Fruit fly (Drosophila melanogaster): ENCODE results near the gene Ssadh.

The Ssadh gene

DNA sequence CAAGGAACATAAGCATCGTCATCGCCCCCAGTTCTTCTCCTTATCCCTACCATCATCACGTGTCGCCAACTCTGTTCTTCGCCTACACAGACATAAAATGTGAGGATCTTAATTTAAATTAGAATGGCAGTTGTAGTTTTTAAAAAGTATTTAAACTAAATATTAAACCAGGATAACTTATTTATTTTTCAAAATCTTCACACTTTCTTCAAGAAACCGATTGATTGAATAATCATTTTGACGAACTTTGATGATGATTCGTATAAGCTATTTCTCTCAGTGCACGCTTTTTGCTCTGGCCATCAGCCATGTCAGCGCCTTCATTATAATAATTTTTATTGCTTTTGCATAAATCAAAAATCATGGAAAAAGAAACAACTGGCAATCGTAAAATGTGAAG, 12.2 kb upstream of the Ssadh start:
- TF ChIP-seq CTCF (optimal IDR thresholded peaks at IDR 0.05): no peak
- TF ChIP-seq CG8478 (optimal IDR thresholded peaks at IDR 0.05): no peak

DNA sequence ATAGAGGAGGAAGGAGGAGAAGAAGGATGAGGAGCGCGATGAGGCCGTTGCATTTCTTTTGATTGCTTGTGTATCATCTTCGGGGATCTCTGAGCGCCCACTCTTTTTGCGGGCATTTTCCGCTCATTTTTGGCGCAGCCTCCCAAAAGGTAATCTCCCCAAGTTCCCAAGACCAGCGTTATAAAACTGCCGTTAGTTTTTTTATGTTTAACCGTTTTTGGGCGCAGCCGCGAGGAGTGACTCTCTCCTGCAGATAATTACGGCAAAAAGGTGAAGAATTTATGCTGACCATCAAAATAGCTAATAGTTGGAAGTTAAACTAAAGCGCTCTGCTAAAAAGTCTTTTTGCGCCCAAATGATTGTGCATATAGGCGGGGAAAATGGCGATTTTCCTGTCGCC, 11.7 kb upstream of the Ssadh start:
- no peak for TF ChIP-seq CTCF (optimal IDR thresholded peaks at IDR 0.05)
- no peak for TF ChIP-seq CG8478 (optimal IDR thresholded peaks at IDR 0.05)

DNA sequence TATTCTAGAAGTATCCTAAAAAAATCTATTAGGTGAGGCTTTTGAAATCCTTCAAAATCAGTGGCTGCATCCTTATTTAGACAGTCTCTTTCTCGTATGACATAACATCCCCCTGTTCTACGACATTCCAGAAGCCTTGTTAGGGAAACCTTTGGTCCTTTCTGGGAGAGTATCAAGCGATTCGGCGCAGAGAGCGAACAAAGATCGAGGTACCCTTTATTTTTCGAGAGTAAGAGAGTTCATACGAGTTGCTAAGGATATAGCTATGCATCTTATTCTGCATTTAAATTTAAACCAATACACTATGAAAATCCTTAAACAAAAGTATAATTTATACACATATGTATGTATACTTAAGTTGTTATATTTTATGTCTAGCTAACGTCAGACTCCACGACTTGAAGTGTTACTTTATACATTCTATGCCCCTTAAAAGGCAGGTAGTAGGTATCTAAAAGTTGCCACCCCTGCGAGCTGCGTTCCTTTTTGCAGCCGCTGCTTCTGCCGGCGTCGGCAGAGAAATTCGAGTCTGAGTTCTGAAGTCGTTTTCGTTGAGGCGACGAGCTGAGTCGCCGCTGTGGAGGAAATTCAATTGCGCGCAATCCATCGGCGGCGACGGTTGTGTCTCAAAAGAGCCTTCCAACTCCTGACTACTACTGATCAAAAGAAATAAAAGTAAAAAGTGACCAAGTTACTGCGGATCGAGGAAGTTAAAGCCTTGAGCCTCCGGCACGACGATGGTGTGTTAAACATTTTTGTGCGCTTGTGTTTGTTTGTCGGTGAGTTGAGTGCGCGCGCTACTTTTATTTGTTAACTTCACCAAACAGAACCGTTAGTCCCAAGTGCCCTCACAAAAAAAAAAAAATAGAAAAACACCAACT, 10.8 kb upstream of the Ssadh start, which contains the start of gene jigr1:
jigr1 (plus strand) TSS at position 550 of the 881 bp plus-strand sequence.
- no peak for TF ChIP-seq CG8478 (optimal IDR thresholded peaks at IDR 0.05)
- TF ChIP-seq CTCF (optimal IDR thresholded peaks at IDR 0.05): no peak

DNA sequence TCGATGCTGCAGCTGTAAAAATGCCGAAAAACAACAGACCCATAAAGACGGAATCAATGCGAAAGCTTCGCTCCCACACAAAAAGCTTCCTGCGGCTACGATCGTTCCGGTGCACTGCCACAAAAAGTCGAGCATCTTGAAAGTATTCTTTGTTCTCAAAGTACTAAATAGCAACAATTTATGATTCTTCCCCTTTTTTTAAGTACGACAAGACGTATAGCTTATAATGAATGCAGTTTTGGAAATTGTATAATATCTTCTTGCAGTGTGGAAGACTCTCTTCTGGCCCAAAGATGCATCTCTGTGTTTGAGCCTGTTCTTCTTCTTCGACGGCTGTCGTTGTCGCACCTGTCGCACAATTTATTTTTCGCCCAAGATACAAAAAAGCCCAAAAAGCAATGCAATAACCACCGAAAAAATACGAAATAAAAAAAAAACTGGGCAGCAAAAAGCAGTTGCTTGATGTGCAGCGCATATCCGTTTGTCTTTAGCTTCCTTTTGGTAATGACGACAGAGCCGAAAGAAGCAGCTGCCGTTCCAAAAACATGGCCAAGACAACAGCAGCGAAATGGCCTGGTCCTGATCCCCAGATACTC, 7.2 kb upstream of the Ssadh start:
- no peak for TF ChIP-seq CTCF (optimal IDR thresholded peaks at IDR 0.05)
- TF ChIP-seq CG8478 (optimal IDR thresholded peaks at IDR 0.05): no peak

DNA sequence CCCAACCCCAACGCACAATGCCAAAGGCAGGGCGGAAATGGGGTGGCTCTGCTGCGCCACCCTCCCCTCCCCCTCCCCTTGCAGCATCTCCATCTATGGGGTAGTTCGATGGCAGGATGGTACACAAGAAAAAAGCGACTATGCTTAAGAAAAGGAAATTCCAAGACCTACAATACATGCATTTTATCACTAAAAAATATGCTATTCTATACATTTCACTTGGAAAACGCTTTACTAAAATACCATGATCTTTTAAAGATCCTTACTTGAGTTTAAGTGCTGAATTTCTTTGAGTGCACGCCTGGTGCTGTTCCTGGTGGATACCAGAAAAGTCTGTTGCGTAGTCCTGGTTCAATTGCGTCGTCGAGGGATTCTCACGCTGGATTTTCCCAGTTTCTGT, 4.4 kb upstream of the Ssadh start:
- no peak for TF ChIP-seq CTCF (optimal IDR thresholded peaks at IDR 0.05)
- TF ChIP-seq CG8478 (optimal IDR thresholded peaks at IDR 0.05): no peak

DNA sequence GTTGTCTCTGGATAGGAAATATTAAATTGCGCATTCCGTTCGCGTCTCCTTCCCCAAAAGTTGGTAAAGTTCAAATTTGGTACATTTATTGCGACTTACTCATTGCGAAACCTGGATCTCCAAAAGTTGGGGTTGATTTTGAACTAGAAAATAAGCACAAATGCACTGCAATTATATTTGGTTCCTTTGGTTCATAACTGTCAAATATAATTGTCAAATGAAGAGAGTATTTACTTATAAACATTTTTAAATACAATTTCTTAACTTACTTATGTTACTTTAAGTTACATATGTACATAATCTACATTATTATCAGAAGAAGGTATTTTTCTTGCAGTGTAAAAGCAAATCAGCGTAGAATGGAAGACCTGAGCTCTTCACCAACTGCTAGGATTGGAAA, 3.8 kb upstream of the Ssadh start:
- TF ChIP-seq CG8478 (optimal IDR thresholded peaks at IDR 0.05): no peak
- no peak for TF ChIP-seq CTCF (optimal IDR thresholded peaks at IDR 0.05)

DNA sequence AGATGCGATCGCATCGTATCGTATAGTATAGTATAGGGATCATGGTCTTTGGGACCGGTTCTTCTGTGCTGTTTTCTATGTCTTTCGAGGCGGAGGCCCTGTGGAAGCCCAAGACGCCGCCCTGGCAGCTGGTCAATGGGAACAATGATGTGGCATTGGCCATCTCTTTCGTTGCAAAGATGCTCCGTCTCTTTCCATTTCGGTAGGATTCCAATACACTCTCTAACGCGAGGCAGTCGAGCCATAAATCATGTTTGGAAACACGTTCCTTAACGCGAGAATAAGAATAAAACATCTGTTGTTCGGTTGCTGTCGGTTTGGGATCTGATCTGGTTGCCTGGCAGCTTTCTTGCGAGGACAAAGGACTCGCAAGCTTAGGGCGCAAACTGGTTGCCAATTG, 1.9 kb upstream of the Ssadh start:
- TF ChIP-seq CG8478 (optimal IDR thresholded peaks at IDR 0.05): no peak
- TF ChIP-seq CTCF (optimal IDR thresholded peaks at IDR 0.05): no peak

DNA sequence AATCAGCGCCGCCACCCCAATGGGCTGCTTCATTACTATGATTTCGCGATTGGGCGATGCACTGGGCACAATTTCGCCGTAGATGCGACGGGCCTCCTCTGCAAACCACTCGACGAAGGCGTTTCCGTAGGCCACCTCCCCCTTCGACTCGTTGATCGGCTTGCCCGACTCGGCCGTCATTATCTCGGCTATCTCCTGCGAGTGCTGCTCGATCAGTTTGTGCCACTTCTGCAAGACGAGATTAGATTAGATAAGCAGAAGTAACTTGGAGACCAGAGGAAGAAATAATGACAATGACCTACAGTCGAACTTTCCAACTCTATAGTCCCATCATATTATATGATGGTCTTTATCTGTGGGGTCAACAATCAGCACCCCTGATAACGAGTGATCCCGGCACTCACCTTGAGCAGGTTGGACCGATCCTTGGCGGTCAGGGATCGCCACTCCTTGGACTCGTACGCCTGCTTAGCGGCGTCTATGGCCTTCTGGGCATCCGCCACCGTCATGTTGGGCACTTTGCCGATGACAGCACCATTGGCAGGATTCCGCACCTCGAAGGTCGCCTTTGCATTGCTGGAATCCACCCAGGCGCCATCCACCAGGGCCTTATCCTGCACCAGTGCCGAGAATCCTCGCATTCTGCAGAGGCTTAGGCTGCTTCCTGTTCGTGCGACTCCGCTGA, 642 bp downstream of the Ssadh start:
- TF ChIP-seq CG8478 (optimal IDR thresholded peaks at IDR 0.05): no peak
- no peak for TF ChIP-seq CTCF (optimal IDR thresholded peaks at IDR 0.05)

DNA sequence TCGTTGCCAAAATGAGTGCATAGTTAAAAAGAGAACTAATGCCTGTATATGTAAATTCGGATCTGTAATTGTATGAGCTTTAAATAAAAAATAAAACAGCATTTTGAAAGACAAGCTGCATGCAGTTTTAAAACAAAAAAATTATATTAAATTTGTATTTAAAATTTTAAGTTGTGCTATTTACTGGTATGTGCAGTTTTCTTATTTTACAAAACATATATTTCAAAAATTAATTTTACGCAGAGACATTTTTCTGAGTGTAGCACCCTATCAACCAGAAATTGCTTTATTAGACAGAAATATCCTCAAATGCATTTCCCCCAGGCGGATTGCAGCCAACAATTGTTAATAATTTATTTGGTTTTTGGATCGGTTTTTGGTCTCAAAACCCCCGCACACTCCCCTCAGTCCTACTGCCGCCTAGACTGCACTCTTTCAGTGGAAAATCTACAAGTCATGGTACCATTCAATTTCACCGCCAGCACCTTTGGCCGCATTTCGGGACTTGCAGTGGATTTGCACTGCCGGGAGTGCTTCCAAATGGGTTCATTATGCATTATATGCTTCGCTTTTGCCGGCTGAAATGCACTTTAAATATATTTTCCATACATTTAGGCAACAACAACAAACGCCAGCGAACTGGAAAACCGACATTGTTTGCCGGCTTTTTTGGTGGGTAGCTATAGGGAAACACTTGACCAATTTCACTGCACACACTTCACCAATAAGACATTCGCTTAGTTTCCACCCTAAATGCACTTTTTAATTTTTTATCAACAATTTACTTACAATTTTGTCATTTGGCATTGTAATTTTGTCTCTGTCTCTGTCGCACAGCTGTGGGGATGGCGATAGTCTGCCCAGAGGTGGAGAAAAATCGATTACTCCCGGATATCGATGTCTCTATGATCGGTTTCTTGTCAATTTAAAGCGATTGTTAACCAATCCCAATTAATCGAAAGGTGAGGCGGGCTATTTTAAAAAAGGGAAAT, 2.6 kb downstream of the Ssadh start, which contains the start of gene Npl4:
Npl4 (minus strand) TSS at position 863 of the 992 bp plus-strand sequence.
- TF ChIP-seq CTCF (optimal IDR thresholded peaks at IDR 0.05): no peak

DNA sequence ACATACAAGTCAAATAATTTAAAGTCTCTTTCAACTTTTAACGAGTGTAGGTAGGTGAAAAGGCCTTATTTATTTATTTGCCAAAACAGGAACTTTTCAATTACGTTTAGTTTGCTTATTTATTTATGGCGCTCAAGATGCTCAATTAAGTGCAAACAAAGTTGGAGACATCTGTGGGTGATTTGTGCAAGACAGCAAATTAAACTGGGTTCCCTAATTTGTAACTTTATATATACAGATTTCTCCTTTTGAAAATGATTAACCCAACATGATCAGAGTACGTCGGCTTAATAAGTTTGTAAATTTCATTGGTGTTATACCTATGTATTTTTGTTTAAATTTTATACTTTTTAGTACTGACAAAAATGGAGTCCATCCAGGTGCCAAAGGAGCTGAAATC, 8.6 kb downstream of the Ssadh start, which contains the start of gene CG5071:
CG5071 (plus strand) TSS at position 301 of the 400 bp plus-strand sequence.
- TF ChIP-seq CTCF (optimal IDR thresholded peaks at IDR 0.05): no peak
- no peak for TF ChIP-seq CG8478 (optimal IDR thresholded peaks at IDR 0.05)

DNA sequence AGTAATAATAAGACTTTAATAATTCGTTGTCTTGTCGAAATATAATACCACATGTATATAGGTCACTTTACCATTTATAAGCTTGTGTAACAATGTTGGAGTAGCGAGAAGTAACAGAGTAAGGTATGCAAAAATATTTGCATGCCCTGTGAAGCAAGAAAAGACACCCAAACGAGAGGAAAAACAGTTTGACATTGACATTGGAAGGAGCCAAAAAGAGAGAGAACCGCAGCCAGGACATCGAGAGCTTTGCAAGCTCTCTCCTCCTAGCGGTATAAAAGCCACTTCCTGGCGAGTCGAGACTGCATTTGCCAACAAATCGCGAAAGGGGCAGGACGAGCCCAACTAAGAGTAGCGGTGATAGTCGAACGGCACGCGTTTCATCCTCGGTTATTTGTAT, 13.4 kb downstream of the Ssadh start, which contains the start of gene CG5079:
CG5079 (plus strand) TSS at position 301 of the 400 bp plus-strand sequence.
- no peak for TF ChIP-seq CTCF (optimal IDR thresholded peaks at IDR 0.05)

DNA sequence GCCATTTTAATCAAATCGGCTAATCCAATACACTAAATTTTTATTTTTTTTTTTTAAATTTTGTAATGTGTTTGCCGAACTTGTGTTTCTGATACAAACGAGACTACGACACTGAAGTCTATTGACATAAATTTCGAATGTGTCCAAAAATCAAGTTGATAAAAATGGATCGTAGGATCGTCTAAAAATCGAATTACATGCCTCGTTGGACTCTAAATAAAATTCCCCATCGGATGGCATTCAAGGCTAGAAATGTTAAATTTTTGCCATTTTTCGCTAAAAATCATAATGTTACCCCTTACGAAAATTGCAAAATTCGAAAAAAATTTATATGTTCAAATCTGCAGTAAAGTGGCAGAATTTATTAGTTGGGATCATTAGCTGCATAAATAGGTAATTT, 17.7 kb downstream of the Ssadh start, which contains the start of gene ymp:
ymp (minus strand) TSS at position 101 of the 400 bp plus-strand sequence.
- TF ChIP-seq CG8478 (optimal IDR thresholded peaks at IDR 0.05) (no peak), CTCF (optimal IDR thresholded peaks at IDR 0.05) (no peak)

DNA sequence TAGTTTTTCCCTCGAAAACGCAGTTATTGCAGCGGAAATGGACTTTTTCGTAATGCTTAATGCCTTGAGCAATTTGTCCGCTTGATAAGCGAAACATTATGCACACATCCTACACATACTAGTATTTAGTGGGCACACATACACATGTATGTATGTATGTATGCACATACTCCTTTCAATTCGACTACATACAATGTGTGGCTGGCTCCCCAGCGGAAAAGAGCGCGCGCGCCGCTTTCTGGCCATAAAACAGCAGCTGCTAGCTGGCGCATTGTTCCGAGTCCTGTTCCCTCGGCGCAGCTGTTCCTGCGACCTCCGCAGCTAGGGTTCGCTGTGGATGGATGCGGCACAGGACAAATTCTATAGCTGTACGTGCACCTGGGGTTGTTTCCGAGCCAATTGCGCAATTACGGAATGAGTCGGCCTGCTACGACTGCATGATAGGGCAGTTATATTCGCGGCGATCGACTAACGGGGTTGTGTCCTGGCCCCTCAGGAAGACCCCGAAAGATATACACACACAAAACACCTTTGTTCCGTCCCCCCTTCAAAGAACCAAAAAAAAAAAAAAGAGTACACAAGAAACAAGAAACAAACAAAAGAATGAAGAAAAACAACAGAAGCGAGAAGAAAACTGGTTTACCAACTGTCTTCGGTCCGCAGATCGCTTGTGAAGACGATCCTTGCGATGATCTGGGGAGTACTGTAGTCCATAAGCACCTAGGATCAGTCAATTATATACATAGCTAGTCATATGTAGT, 30.3 kb downstream of the Ssadh start:
- TF ChIP-seq CTCF (optimal IDR thresholded peaks at IDR 0.05) (no peak), CG8478 (optimal IDR thresholded peaks at IDR 0.05) (no peak)

DNA sequence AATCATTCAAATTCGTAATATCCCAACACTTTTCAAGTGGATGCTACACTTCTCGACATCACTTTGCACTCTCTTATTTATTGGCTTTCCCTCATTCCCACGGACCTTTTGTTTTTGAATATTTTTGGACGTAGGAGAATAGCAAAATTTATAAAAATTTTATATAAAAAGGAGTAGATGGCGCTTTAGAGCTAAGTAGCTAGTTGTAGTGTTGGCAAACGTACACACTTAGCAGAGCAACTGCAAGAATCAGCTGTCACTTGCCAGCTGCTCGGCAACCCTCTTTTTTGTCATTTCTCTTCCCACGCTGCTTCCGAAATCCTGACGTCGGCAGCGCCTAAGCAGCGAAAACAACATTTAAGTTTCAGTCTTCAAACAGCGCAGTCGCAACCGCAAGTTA, 32.6 kb downstream of the Ssadh start:
- TF ChIP-seq CG8478 (optimal IDR thresholded peaks at IDR 0.05) (no peak), CTCF (optimal IDR thresholded peaks at IDR 0.05) (peak; percentile 73 to 88)
